Fruit fly (Drosophila melanogaster) S2 (cell line): Measurements from ENCODE around the gene Sfp24Bc.

ENCODE experiments used
- CG8478 ChIP-seq: fragments of >200 bp; optimal IDR thresholded peaks from 2 replicates; lab custom pipeline; 2018
- CTCF ChIP-seq, 2 experiments: fragments of >200 bp; optimal IDR thresholded peaks; 2 replicates each; lab custom pipeline; 2018

dm6 chr2L:3706963-3707362 lies 36.6 kb upstream of the Sfp24Bc start, which contains the start of gene CG31777:
- no peak for TF ChIP-seq CG8478 (lab: Kevin White, UChicago)
- no peak for TF ChIP-seq CTCF (optimal IDR thresholded peaks at IDR 0.05; lab: Kevin White, UChicago)
